Fruit fly (Drosophila melanogaster) Kc167 (cell line): ENCODE measurements around the gene CG6695.

ENCODE experiments used
- Sin3A ChIP-seq: fragments of >200 bp; optimal IDR thresholded peaks from 2 replicates; lab custom pipeline; 2018; ENCODE audit warnings: missing external identifiers
- h ChIP-seq: fragments of >200 bp; optimal IDR thresholded peaks from 3 replicates; lab custom pipeline; 2018; ENCODE audit warnings: missing external identifiers
- insv ChIP-seq: fragments of >200 bp; optimal IDR thresholded peaks from 3 replicates; lab custom pipeline; 2018; ENCODE audit warnings: missing external identifiers
- psq ChIP-seq: fragments of >200 bp; optimal IDR thresholded peaks from 2 replicates; lab custom pipeline; 2017; ENCODE audit warnings: missing external identifiers
- ttk ChIP-seq: sonication (Bioruptor generic); optimal IDR thresholded peaks from 2 replicates; lab custom pipeline; 2017; ENCODE audit warnings: missing external identifiers

dm6 chr3R:24692863-24693262 lies 37.9 kb downstream of the CG6695 start:
- TF ChIP-seq ttk (lab: Kevin White, UChicago) (no peak), psq (lab: Kevin White, UChicago) (no peak), h (no peak), Sin3A (no peak), insv (no peak)
